Fruit fly (Drosophila melanogaster): ENCODE measurements around the gene CG33723.

The CG33723 gene

DNA sequence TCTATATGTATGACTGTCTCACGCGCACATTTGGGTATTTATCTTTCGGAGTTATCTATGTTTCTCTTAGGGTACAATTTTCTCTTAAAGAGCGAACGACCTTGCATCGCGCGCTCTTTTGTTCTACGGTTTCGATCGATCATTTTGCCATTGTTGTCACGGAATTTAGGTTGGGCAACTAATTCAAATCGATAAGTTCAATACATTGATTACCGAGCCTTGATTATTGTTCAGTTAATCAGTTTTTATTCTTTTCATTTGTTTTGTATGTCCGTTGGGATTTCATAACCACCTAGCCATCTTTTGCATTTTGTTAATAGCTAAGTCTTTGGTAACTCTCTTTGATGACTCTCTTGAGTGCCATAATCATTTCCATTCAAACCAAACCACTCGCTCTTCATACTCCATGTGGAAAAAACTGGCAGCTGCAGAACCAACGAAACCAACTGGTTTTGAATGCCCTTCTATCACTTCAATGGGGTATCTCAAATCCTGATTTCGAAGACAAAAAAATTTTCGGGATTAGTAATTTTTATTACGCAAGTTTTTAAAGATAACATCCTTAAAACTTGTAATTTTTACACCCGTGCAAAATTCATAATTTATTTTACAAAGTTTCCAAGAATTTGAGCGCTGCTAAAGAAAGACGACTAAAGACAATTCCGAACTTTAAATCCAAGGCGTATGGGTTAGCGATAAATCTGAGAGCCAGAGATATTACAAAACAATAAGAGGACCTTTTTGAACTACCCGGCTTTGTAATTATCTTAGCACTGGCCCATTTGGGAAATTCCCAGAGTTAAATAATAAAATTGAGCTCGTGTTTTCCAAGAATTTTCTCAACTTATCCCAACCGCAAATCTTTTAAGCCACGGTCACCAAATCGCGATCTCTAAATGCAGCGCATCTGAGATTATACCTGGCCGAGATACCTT is 8.0 kb upstream of the CG33723 start:
- TF ChIP-seq CG6163 (GFP tag; IDR thresholded peaks at IDR 0.05) = no peak
- TF ChIP-seq fkh (GFP tag; optimal IDR thresholded peaks at IDR 0.05) = no peak
- TF ChIP-seq Hr4 (GFP tag; optimal IDR thresholded peaks at IDR 0.05) = peak; percentile 19
- peak; percentile 30 for TF ChIP-seq CG11902 (GFP tag; optimal IDR thresholded peaks at IDR 0.05)
- TF ChIP-seq Ets96B (tag; optimal IDR thresholded peaks at IDR 0.05) = no peak
- no peak for TF ChIP-seq CG3919 (GFP tag; optimal IDR thresholded peaks at IDR 0.05)
- TF ChIP-seq CG6792 (GFP tag; optimal IDR thresholded peaks at IDR 0.05) = no peak
- TF ChIP-seq CG6808 (GFP tag; optimal IDR thresholded peaks at IDR 0.05) = peak; percentile 31
- no peak for TF ChIP-seq CG15336 (GFP tag; IDR thresholded peaks at IDR 0.05)
- no peak for TF ChIP-seq Ets21C (GFP tag; optimal IDR thresholded peaks at IDR 0.05)
- peak; percentile 50 for TF ChIP-seq CG8632 (GFP tag; optimal IDR thresholded peaks at IDR 0.05)
- TF ChIP-seq CG1621 (tag; optimal IDR thresholded peaks at IDR 0.05) = no peak
- no peak for TF ChIP-seq CG11762 (GFP tag; optimal IDR thresholded peaks at IDR 0.05; ENCODE audit: insufficient read depth)
- no peak for TF ChIP-seq CG11294 (GFP tag; IDR thresholded peaks at IDR 0.05)
- TF ChIP-seq Sox14 (GFP tag; optimal IDR thresholded peaks at IDR 0.05) = no peak
- TF ChIP-seq CG3032 (tag; optimal IDR thresholded peaks at IDR 0.05) = no peak
- TF ChIP-seq spab (GFP tag; optimal IDR thresholded peaks at IDR 0.05) = no peak
- TF ChIP-seq eg (GFP tag; IDR thresholded peaks at IDR 0.05) = peak; percentile 4; the same call in 2 of the 3 replicates
- TF ChIP-seq lz (GFP tag; optimal IDR thresholded peaks at IDR 0.05) = peak; percentile 66
- TF ChIP-seq CG6854 (GFP tag; optimal IDR thresholded peaks at IDR 0.05) = no peak
- no peak for TF ChIP-seq CG6276 (GFP tag; optimal IDR thresholded peaks at IDR 0.05)
- peak; percentile 25 for TF ChIP-seq Smox (GFP tag; optimal IDR thresholded peaks at IDR 0.05)
- peak; percentile 20 for TF ChIP-seq OdsH (GFP tag; optimal IDR thresholded peaks at IDR 0.05)
- peak; percentile 75 for TF ChIP-seq vri (GFP tag; optimal IDR thresholded peaks at IDR 0.05)
- TF ChIP-seq Hr38 (GFP tag; optimal IDR thresholded peaks at IDR 0.05) = no peak
- peak; percentile 9 for TF ChIP-seq acj6 (GFP tag; optimal IDR thresholded peaks at IDR 0.05)
- TF ChIP-seq Eip75B (GFP tag; optimal IDR thresholded peaks at IDR 0.05) = peak; percentile 70
- no peak for TF ChIP-seq Lpt (GFP tag; optimal IDR thresholded peaks at IDR 0.05)
- TF ChIP-seq CG7368 (GFP tag; optimal IDR thresholded peaks at IDR 0.05) = no peak
- TF ChIP-seq topi (GFP tag; optimal IDR thresholded peaks at IDR 0.05) = peak; percentile 60
- TF ChIP-seq esn (GFP tag; optimal IDR thresholded peaks at IDR 0.05) = peak; percentile 73
- no peak for TF ChIP-seq ss (GFP tag; optimal IDR thresholded peaks at IDR 0.05)
- no peak for TF ChIP-seq Eip93F (GFP tag; optimal IDR thresholded peaks at IDR 0.05)
- TF ChIP-seq pdm3 (GFP tag; optimal IDR thresholded peaks at IDR 0.05) = no peak
- peak; percentile 31 for TF ChIP-seq Sox15 (GFP tag; optimal IDR thresholded peaks at IDR 0.05)
- TF ChIP-seq Hr39 (GFP tag; optimal IDR thresholded peaks at IDR 0.05) = peak; percentile 57
- no peak for TF ChIP-seq CG16779 (tag; optimal IDR thresholded peaks at IDR 0.05)
- no peak for TF ChIP-seq CG9139 (GFP tag; optimal IDR thresholded peaks at IDR 0.05)
- TF ChIP-seq cyc (GFP tag; optimal IDR thresholded peaks at IDR 0.05) = peak; percentile 1
- no peak for TF ChIP-seq fd85E (GFP tag; optimal IDR thresholded peaks at IDR 0.05)
- TF ChIP-seq Eip78C (GFP tag) = peak; percentile 51
- TF ChIP-seq Gug (GFP tag; IDR thresholded peaks at IDR 0.05) = no peak
- TF ChIP-seq Sox102F (GFP tag; optimal IDR thresholded peaks at IDR 0.05) = no peak
- no peak for TF ChIP-seq dac (GFP tag; optimal IDR thresholded peaks at IDR 0.05)
- peak; percentile 43 for TF ChIP-seq CG32006 (GFP tag; optimal IDR thresholded peaks at IDR 0.05)
- TF ChIP-seq achi (GFP tag; optimal IDR thresholded peaks at IDR 0.05) = no peak
- peak; percentile 15 for TF ChIP-seq CG4318 (GFP tag; optimal IDR thresholded peaks at IDR 0.05)
- TF ChIP-seq CG31627 (GFP tag; optimal IDR thresholded peaks at IDR 0.05) = peak; percentile 39
- no peak for TF ChIP-seq Blimp-1 (GFP tag; optimal IDR thresholded peaks at IDR 0.05)
- TF ChIP-seq CG8319 (GFP tag; optimal IDR thresholded peaks at IDR 0.05) = no peak
- TF ChIP-seq CG8119 (GFP tag; IDR thresholded peaks at IDR 0.05) = no peak
